Worm (Caenorhabditis elegans) whole organism, young adult: ENCODE results near the gene T16G12.4.
"Not testable (repeated sequence)": the region's sequence is repeated elsewhere in the genome, so short reads cannot be mapped to it uniquely, and the experiment has no call there.

Experiments used
- B0261.1 ChIP-seq: sonication (generic microtip); optimal IDR thresholded peaks from 2 replicates; lab custom pipeline; 2016; ENCODE audit warnings: mild to moderate bottlenecking, missing genetic modification characterization, moderate library complexity, missing compliant biosample characterization
- F33H1.4 ChIP-seq: fragments of 200-800 bp; sonication (Bioruptor generic); IDR thresholded peaks from 2 replicates; pipeline ENCODE4 v1.3.6; 2022; ENCODE audit warnings: missing genetic modification reagents, missing genetic modification characterization, missing compliant biosample characterization
- F49E8.2 ChIP-seq: sonication (generic microtip); optimal IDR thresholded peaks from 3 replicates; lab custom pipeline; 2017; ENCODE audit warnings: missing genetic modification characterization, mild to moderate bottlenecking, missing compliant biosample characterization, antibody characterized with exemption, moderate library complexity; ENCODE audit not compliant: insufficient read depth
- atf-7 ChIP-seq: sonication (generic microtip); optimal IDR thresholded peaks from 2 replicates; lab custom pipeline; 2017; ENCODE audit warnings: mild to moderate bottlenecking, missing genetic modification characterization, missing compliant biosample characterization
- dox-1 ChIP-seq: fragments of 200-800 bp; sonication (Bioruptor generic); IDR thresholded peaks from 2 replicates; pipeline ENCODE4 v1.3.6; 2022; ENCODE audit warnings: missing genetic modification reagents, missing genetic modification characterization, missing compliant biosample characterization
- dpl-1 ChIP-seq: fragments of 150-350 bp; optimal IDR thresholded peaks from 2 replicates; lab custom pipeline; 2014; ENCODE audit warnings: missing biosample characterization, missing genetic modification reagents, missing genetic modification characterization
- him-1 ChIP-seq: sonication (generic microtip); optimal IDR thresholded peaks from 2 replicates; lab custom pipeline; 2016; ENCODE audit warnings: missing genotype, missing genetic modification reagents, missing genetic modification characterization, missing compliant biosample characterization
- lin-54 ChIP-seq: fragments of 200-800 bp; sonication (Bioruptor generic); optimal IDR thresholded peaks from 2 replicates; lab custom pipeline; 2018; ENCODE audit warnings: mild to moderate bottlenecking, missing genetic modification characterization, missing compliant biosample characterization
- xnd-1 ChIP-seq: sonication (generic microtip); optimal IDR thresholded peaks from 2 replicates; lab custom pipeline; 2016; ENCODE audit warnings: missing genotype, missing genetic modification reagents, missing genetic modification characterization, missing compliant biosample characterization

DNA sequence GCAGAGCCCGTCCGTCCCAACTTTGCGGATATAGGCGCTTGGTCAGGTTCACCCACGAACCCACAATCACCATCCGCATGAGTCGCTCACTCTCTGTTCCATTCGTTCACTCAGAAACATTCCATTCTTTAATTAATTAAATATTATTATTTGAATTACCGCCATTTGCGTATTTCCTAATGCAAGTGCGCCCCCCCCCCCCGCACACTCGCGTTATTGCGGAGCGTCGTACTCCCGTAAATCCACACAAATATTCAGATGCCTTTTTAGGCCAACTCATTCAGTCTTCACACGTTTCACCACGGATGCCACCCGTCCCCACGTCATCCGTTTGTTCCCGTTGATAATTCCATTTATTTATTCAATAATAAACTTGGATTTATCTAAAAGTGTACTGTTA lies 7.3 kb upstream of the T16G12.4 start, which contains the start of gene T16G12.3:
- not testable (repeated sequence) for TF ChIP-seq atf-7 (tag; lab: Kevin White, UChicago); lin-54 (GFP tag; lab: Kevin White, UChicago); F49E8.2 (tag; lab: Kevin White, UChicago); dox-1 (GFP tag; lab: Robert Waterston, UW); xnd-1 (tag; lab: Kevin White, UChicago); F33H1.4; B0261.1 (tag; lab: Kevin White, UChicago); him-1 (tag; lab: Kevin White, UChicago); dpl-1 (GFP tag; lab: Kevin White, UChicago)
